1 fruit fly cellular context compared by ENCODE assay signal in the genomic region with DNA sequence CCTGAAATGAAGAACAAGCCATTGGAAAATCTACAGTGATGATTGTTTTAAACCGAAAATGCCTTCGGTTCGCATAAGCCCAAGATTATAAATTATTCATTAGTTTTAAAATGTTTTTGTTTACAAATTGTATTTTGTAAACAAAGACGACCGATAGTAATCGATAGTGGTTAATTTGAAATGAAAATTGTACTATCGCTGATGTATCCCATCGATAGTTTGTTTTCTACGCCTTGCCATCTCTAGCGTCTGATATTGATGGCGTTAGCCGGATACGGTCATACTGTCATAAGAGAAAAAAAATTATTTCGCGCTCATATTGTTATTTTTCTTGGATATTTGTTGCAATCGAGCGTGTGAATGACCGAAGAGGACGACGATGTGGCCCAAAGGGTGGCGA.
TF ChIP-seq lines count a peak whose summit lies in the region.

Gene SMC1 (plus strand): TSS at position 247 of the 400 bp plus-strand sequence.

TF ChIP-seq in whole organism, embryonic, 481 proteins besides CTCF, POLR2A, EP300 and RAD21 (continued from another document):
- TF ChIP-seq CG15269 (tag; optimal IDR thresholded peaks at IDR 0.05; lab: Kevin White, UChicago), result no peak
- TF ChIP-seq CG13287 (GFP tag; IDR thresholded peaks at IDR 0.05; lab: Robert Waterston, UW; ENCODE audit: partially characterized antibody), result peak; percentile 100
- TF ChIP-seq ro (GFP tag; IDR thresholded peaks at IDR 0.05; lab: Robert Waterston, UW), result no peak
- no peak for TF ChIP-seq Hr39 (optimal IDR thresholded peaks at IDR 0.05; lab: Kevin White, UChicago)
- no peak for TF ChIP-seq Hr3 (GFP tag; optimal IDR thresholded peaks at IDR 0.05; lab: Kevin White, UChicago)
- TF ChIP-seq Bteb2 (GFP tag; optimal IDR thresholded peaks at IDR 0.05; lab: Kevin White, UChicago), result peak; percentile 29
- peak; percentile 14 for TF ChIP-seq CG15601 (tag; optimal IDR thresholded peaks at IDR 0.05; lab: Kevin White, UChicago)
- 0 out of 2 replicates have a peak, but pooled peaks have one; percentile 39 for TF ChIP-seq cas (GFP tag; IDR thresholded peaks at IDR 0.05; lab: Robert Waterston, UW)
- TF ChIP-seq CG30020 (tag; optimal IDR thresholded peaks at IDR 0.05; lab: Kevin White, UChicago), result peak; percentile 60
- TF ChIP-seq dmrt11E (tag; optimal IDR thresholded peaks at IDR 0.05; lab: Kevin White, UChicago), result no peak
- peak; percentile 54 for TF ChIP-seq CG3995 (GFP tag; optimal IDR thresholded peaks at IDR 0.05; lab: Kevin White, UChicago)
